Fruit fly (Drosophila melanogaster) whole organism: ENCODE results near the gene dbe.

Experiments used
- CG8478 ChIP-seq: fragments of >200 bp; optimal IDR thresholded peaks from 2 replicates; lab custom pipeline; 2018; ENCODE audit warnings: inconsistent platforms
- EcR ChIP-seq, 2 experiments: fragments of >200 bp; optimal IDR thresholded peaks; 2 replicates each; lab custom pipeline; 2017; ENCODE audit warnings: missing biosample characterization in 2 of 2, missing genetic modification characterization in 2 of 2, missing genetic modification reagents in 2 of 2
- psq ChIP-seq: fragments of >200 bp; optimal IDR thresholded peaks from 2 replicates; lab custom pipeline; 2017
- usp ChIP-seq: fragments of >200 bp; optimal IDR thresholded peaks from 2 replicates; lab custom pipeline; 2017; ENCODE audit warnings: missing biosample characterization, missing genetic modification characterization, mixed read lengths

- TF ChIP-seq usp (GFP tag; lab: Kevin White, UChicago) (no peak), CG8478 (lab: Kevin White, UChicago) (no peak), psq (lab: Kevin White, UChicago) (no peak), EcR (GFP tag; optimal IDR thresholded peaks at IDR 0.05; lab: Kevin White, UChicago) (no peak)
Observed at dm6 chr2L:819315-820032, 50.2 kb downstream of the dbe start, which contains the start of the genes PGAP2 and Clp.
